Worm (Caenorhabditis elegans): ENCODE results near the gene unc-61.

unc-61 gene

DNA sequence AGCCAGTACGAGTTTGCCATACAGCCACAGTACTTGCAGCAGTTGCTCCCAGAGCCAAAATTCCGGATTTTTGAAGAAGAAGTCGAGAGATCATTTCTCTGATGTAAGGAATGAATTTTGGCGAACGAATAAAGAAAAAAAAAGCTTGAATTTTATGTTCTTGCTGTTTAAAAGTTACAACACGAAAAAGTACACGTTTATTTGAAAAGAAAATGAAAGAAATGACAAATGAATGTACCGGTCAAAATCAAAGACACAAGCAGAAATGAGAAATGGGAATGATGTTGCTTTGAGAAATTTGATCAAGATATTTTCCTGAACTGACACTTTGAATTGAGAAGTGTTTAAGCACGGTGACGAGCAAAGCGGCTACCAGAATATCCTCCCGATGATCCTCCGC is 7.2 kb upstream of the unc-61 start, which contains the start of gene Y50E8A.6:
Y50E8A.6 (minus strand) TSS at position 101 of the 400 bp plus-strand sequence.
- TF ChIP-seq eor-1 (tag; optimal IDR thresholded peaks at IDR 0.05) = no peak
- no peak for TF ChIP-seq R02D3.7 (tag; optimal IDR thresholded peaks at IDR 0.05)
- no peak for TF ChIP-seq egl-27 (tag; optimal IDR thresholded peaks at IDR 0.05)
- no peak for TF ChIP-seq nhr-67 (tag; optimal IDR thresholded peaks at IDR 0.05)
- no peak for TF ChIP-seq fkh-2 (tag; optimal IDR thresholded peaks at IDR 0.05)
- no peak for TF ChIP-seq nhr-28 (tag; optimal IDR thresholded peaks at IDR 0.05)
- no peak for TF ChIP-seq nhr-76 (tag; optimal IDR thresholded peaks at IDR 0.05)
- no peak for TF ChIP-seq pqm-1 (tag; optimal IDR thresholded peaks at IDR 0.05)

DNA sequence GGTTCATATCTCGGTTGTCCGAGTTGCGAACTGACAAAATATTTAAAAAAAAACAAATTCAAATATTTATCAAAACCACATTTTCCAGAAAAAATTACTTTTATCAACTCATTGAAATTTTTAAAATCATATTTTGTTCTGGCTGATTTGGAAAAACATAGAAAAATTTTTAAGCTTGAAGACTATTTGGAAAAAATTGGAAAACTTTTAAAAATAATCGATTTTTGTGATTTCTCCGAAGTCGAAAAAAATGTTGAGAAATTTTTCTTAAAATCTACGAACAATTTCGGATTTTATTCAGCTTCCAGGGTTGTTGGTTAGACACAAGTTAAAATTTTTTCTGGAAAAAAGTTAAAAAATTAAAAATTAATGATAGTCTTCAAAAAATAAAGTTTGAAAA is 2.8 kb upstream of the unc-61 start, which contains the start of gene Y50E8A.5:
Y50E8A.5 (minus strand) TSS at position 101 of the 400 bp plus-strand sequence.
- TF ChIP-seq mml-1 (tag; optimal IDR thresholded peaks at IDR 0.05) = no peak
- TF ChIP-seq nhr-43 (tag; optimal IDR thresholded peaks at IDR 0.05; ENCODE audit: poor library complexity, severe bottlenecking) = no peak
- TF ChIP-seq elt-2 (tag; optimal IDR thresholded peaks at IDR 0.05) = no peak
- no peak for TF ChIP-seq nhr-11 (tag; optimal IDR thresholded peaks at IDR 0.05)
- no peak for TF ChIP-seq nhr-67 (tag; optimal IDR thresholded peaks at IDR 0.05)
- no peak for TF ChIP-seq sea-2 (GFP tag; optimal IDR thresholded peaks at IDR 0.05)
- no peak for TF ChIP-seq nhr-12 (tag; optimal IDR thresholded peaks at IDR 0.05)
- TF ChIP-seq nfya-1 (tag; optimal IDR thresholded peaks at IDR 0.05; ENCODE audit: insufficient read depth) = no peak

DNA sequence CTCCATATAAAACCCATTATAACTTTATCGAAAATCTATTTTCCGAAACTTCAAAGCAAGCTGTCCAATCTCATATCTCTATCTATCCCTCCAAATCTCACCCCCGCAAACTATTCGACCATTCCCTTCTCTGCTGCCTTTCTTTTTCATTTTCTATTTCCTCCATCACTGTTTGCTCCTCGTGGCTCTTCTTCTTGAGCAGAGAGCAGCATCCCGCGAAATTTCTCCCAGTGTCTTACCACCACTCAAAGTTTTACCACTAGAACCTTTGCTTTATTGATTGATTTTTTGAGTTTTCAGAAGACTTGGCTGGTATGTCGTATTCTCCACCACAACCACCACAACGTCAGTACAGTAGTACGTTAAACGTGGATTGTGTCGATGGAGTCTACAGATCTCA is 4.7 kb downstream of the unc-61 start, which contains the start of gene oig-3:
oig-3 (plus strand) TSS at position 301 of the 400 bp plus-strand sequence.
- no peak for TF ChIP-seq nhr-77 (tag; optimal IDR thresholded peaks at IDR 0.05)
- TF ChIP-seq unc-39 (tag; optimal IDR thresholded peaks at IDR 0.05) = no peak
- no peak for TF ChIP-seq mml-1 (tag; optimal IDR thresholded peaks at IDR 0.05)
- TF ChIP-seq egl-27 (tag; optimal IDR thresholded peaks at IDR 0.05) = no peak
- no peak for TF ChIP-seq lsy-12 (tag; optimal IDR thresholded peaks at IDR 0.05)
- no peak for TF ChIP-seq zag-1 (tag; optimal IDR thresholded peaks at IDR 0.05)
- TF ChIP-seq R02D3.7 (tag; optimal IDR thresholded peaks at IDR 0.05) = no peak
- TF ChIP-seq lin-15B (tag; optimal IDR thresholded peaks at IDR 0.05) = no peak
- TF ChIP-seq ceh-82 (tag; optimal IDR thresholded peaks at IDR 0.05) = no peak
- no peak for TF ChIP-seq nhr-11 (tag; optimal IDR thresholded peaks at IDR 0.05)
- no peak for TF ChIP-seq aly-2 (tag; optimal IDR thresholded peaks at IDR 0.05)
- no peak for TF ChIP-seq eor-1 (tag; optimal IDR thresholded peaks at IDR 0.05)
- no peak for TF ChIP-seq fos-1 (tag; optimal IDR thresholded peaks at IDR 0.05)
- no peak for TF ChIP-seq ztf-4 (tag; optimal IDR thresholded peaks at IDR 0.05)
- TF ChIP-seq nhr-25 (tag; optimal IDR thresholded peaks at IDR 0.05) = no peak
- TF ChIP-seq nhr-43 (tag; optimal IDR thresholded peaks at IDR 0.05; ENCODE audit: poor library complexity, severe bottlenecking) = no peak
- TF ChIP-seq nhr-28 (tag; optimal IDR thresholded peaks at IDR 0.05) = no peak
- no peak for TF ChIP-seq ama-1 (optimal IDR thresholded peaks at IDR 0.05)
- no peak for TF ChIP-seq ceh-9 (tag; optimal IDR thresholded peaks at IDR 0.05)

DNA sequence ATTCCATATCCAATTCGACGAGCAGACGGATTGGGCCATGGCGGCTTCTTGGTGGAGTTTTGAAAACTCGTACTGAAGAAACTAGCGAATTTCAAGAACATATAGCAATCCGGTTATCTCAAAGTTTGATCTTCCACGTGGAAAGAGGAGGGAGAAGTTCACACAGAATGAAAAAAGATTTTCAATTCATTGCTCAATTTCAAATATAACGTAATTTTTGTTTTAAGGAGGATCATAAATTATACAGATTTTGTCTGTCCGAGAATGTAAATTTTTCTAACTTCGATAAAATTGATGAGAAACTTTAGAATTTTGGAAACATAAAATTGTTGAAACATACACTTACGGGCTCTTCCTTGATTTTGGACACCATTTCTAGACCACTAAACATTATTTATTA is 5.3 kb downstream of the unc-61 start, which contains the start of gene Y50E8A.2:
Y50E8A.2 (minus strand) TSS at position 101 of the 400 bp plus-strand sequence.
- no peak for TF ChIP-seq elt-3 (tag; optimal IDR thresholded peaks at IDR 0.05)
- no peak for TF ChIP-seq nhr-28 (tag; optimal IDR thresholded peaks at IDR 0.05)
- TF ChIP-seq ztf-4 (tag; optimal IDR thresholded peaks at IDR 0.05) = no peak
- no peak for TF ChIP-seq nhr-76 (tag; optimal IDR thresholded peaks at IDR 0.05)
- TF ChIP-seq egl-5 (tag; optimal IDR thresholded peaks at IDR 0.05) = no peak
- TF ChIP-seq nhr-23 (tag; optimal IDR thresholded peaks at IDR 0.05) = no peak

DNA sequence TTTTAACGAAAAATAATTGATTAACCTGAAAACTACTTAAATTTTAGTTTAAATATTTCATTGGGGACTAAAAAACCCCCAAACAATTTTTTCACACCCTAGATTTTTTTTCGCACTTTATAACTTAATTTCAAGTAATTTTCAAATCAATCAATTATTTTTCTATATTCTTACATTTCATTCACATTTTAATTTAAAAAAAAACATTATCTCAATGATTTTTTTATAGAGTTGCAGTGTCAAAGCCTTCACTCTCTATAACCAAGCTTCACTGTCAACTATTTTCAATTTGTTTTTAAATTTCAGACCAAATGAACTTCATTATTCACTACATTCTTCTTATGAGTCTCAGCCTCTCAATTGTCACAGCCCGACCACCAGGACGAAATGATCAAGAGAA is 7.4 kb downstream of the unc-61 start, which contains the start of gene Y50E8A.1:
Y50E8A.1 (plus strand) TSS at position 301 of the 400 bp plus-strand sequence.
- TF ChIP-seq nhr-23 (tag; optimal IDR thresholded peaks at IDR 0.05) (no peak), ceh-16 (tag; optimal IDR thresholded peaks at IDR 0.05) (no peak), daf-12 (tag; optimal IDR thresholded peaks at IDR 0.05) (no peak), egl-5 (tag; optimal IDR thresholded peaks at IDR 0.05) (no peak), nhr-237 (tag; optimal IDR thresholded peaks at IDR 0.05) (no peak), nhr-77 (tag; optimal IDR thresholded peaks at IDR 0.05) (no peak), zag-1 (tag; optimal IDR thresholded peaks at IDR 0.05) (no peak), snpc-4 (tag; optimal IDR thresholded peaks at IDR 0.05) (no peak), ztf-11 (tag; optimal IDR thresholded peaks at IDR 0.05) (no peak), unc-39 (tag; optimal IDR thresholded peaks at IDR 0.05) (no peak), lin-39 (tag; optimal IDR thresholded peaks at IDR 0.05) (no peak), ama-1 (optimal IDR thresholded peaks at IDR 0.05) (no peak), nhr-25 (tag; optimal IDR thresholded peaks at IDR 0.05) (no peak), nhr-11 (tag; optimal IDR thresholded peaks at IDR 0.05) (no peak)
